Worm (Caenorhabditis elegans) whole organism, L2 larva: ENCODE results near the gene fut-1.

Source experiments
- egl-27 ChIP-seq: sonication (generic microtip); optimal IDR thresholded peaks from 3 replicates; lab custom pipeline; 2017; ENCODE audit warnings: missing biosample characterization, missing genetic modification reagents, missing genetic modification characterization
- fos-1 ChIP-seq: fragments of 150-350 bp; optimal IDR thresholded peaks from 2 replicates; lab custom pipeline; 2014; ENCODE audit warnings: missing biosample characterization, missing genetic modification characterization
- nhr-11 ChIP-seq: fragments of 150-350 bp; optimal IDR thresholded peaks from 2 replicates; lab custom pipeline; 2014; ENCODE audit warnings: missing biosample characterization, missing genetic modification characterization
- snpc-4 ChIP-seq: fragments of 150-350 bp; optimal IDR thresholded peaks from 2 replicates; lab custom pipeline; 2014; ENCODE audit warnings: missing biosample characterization, missing genetic modification characterization
- unc-55 ChIP-seq: fragments of 150-350 bp; sonication (generic microtip); optimal IDR thresholded peaks from 3 replicates; lab custom pipeline; 2014; ENCODE audit warnings: missing biosample characterization, missing genetic modification reagents, missing genetic modification characterization
- unc-62 ChIP-seq: fragments of 150-350 bp; optimal IDR thresholded peaks from 2 replicates; lab custom pipeline; 2014; ENCODE audit warnings: missing biosample characterization, missing genetic modification reagents, missing genetic modification characterization

DNA sequence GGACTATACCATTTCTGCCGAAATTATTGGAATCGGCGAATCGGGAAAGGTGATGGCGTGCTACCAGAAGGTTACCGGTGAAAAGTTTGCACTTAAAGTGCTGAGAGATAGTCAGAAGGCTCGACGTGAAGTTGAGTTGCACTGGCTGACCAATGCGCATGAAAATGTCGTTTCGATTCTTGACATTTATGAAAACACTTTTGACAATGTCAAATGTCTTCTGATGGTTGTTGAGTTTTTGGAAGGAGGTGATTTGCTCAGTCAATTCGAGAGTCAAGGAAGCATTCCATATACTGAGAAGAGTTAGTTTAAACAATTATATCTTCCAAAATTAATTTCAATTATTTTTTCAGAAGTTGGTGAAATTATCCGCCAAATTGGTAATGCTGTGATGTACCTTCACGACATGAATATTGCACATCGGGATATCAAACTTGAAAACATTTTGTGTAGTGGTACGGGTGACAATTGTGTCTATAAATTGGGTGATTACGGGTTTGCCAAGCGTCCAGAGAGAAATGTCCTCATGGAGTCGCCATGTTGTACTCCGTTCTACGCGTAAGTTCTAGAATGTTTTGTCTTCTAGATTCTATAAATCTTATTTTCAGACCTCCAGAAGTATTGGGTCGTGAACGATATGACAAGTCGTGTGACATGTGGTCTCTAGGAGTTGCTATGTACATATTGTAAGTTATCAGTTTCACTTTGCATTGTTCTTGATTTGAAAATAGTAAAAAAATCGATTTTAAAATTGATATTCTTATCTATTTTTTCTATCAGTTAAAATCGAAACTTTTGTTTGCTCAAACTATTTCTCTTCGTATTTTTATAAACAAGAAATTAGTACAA is 13.7 kb downstream of the fut-1 start:
- TF ChIP-seq egl-27 (no peak), unc-62 (GFP tag; lab: Kevin White, UChicago) (no peak), snpc-4 (tag; lab: Kevin White, UChicago) (no peak), nhr-11 (tag; lab: Kevin White, UChicago) (no peak), fos-1 (tag; lab: Kevin White, UChicago) (no peak), unc-55 (GFP tag; lab: Kevin White, UChicago) (no peak)
